Fruit fly (Drosophila melanogaster): ENCODE results near the gene CG4313.

Gene CG4313

DNA sequence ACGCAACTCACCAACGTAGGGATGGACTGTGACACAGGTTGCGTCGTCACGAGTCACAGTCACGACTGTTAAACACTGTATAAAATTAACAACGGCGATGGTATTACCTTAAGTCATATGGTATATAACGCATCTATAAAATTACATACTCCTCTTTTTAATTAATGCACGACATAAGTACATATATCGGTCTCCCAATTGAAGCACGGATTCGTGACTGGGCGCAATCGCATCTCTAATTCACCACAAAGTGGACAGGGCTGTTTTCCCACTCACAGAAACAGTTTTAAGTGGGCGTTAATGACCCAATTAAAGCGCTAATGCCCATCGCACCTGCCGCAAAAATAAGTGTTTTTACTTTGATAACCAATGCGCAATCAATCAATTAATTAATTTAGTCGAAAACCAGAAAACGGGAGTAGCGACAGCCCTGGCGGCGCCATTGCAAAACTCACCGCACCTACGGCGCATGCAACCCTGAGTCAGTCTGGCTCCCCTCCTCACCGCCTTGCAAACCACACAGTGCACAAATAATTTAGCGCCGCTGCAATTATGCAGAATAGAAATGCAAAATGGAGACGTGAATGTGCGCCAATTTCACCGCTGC lies at the start of gene CG4313:
TSS of gene CG4313 (plus strand) at position 557 of the 607 bp plus-strand sequence.
- TF ChIP-seq noc (tag; optimal IDR thresholded peaks at IDR 0.05): peak; percentile 65

DNA sequence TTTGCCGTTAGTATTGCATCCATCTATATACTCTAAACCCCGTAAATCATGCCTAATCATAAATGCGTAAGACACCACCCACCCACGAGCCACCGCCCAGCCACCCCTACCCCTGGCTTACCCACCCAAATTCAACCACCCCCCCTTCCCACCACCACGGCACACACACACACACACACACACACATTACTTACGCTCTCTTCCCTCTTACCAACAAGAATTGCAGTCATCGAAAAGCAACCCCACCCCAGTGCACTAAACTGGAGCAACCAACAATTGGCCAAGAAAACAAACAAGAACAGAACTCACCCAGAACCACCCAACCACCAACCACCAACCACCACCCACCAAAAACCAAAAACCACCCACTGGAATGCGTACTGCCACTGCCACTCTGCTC lies 47.5 kb upstream of the CG4313 start:
- no peak for TF ChIP-seq noc (tag; optimal IDR thresholded peaks at IDR 0.05)

DNA sequence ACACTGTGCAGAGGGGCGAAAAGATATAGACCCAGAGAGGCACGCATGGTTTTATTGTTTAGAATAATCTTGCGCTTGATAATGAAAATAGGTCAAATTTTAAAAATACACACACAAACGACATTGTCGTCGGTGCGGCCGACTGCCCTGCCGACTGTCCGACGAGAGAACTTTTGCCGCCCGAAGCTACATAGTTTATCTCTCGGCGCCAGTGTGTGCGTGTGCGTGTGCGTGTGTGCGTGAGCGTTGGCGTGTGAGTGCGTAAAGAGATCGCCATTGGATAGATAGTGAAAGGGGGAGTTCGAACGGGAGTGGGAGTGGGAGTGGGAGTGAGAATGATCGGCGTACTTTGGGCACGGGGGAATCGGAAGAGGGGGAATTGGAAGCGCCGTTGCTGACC lies 46.0 kb upstream of the CG4313 start:
- peak; percentile 24 for TF ChIP-seq noc (tag; optimal IDR thresholded peaks at IDR 0.05)

dm6 chrX:2001057-2001456 lies 40.6 kb upstream of the CG4313 start:
- no peak for TF ChIP-seq noc (tag; optimal IDR thresholded peaks at IDR 0.05)

DNA sequence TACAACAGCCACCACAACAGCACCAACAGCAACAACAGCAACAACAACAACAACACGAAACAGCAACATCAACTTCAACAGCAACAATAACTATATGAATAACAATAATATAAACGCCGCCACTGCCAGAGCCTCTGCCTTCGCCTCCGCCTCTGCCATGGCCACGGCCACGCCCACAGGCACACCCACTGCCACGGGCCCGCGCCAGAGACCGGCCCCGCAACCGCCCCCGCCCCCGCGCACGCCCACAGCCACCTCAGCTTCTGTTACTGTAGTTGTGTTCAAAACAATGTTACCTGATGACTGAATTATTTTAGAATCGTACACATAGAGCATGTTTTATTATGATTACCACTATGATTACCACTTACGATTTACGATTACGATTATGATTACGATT lies 37.6 kb upstream of the CG4313 start:
- TF ChIP-seq noc (tag; optimal IDR thresholded peaks at IDR 0.05): no peak

DNA sequence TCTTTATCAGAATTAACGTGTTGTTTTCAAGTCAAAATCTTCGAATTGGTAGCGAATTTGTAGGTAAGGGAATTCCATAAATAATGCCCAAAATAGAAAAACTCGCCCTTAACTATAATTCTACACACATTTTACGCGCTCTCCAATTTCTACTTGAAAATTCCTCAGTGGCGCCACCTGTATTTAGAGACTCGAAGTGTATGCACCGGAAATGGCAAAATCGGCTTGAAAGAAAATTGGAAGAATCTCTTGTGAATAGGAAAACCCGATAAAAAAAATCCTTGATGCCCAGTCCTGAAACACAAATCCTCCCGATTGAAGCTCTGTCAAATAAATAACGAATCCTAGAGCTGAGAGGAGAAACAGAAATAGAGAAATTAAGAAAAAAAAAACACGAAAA lies 35.8 kb upstream of the CG4313 start:
- no peak for TF ChIP-seq noc (tag; optimal IDR thresholded peaks at IDR 0.05)

DNA sequence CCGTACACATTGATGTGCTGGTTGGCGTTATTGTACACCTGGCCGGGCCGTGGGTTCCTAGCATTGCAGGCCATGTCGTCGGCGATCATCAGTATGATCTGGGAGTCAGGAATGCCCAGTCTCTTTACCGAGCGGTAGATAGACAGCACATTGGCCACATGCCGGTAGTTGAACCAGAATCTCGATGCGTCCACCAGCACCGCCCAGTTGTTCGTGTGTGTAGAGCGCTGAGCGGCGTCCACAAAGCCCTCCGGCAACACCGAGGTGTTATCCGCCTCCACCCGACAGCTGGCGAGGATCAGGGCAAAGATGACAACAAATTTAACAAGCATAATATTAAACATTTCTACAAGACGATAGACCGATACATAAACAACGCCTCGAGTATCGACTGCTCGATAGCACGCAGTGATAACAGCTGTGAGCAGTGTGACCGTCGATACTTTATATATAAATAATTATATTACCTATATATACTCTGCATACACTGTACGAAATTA lies 32.7 kb upstream of the CG4313 start, which contains the start of gene PIG-K:
TSS of gene PIG-K (minus strand) at position 412 of the 500 bp plus-strand sequence.
- no peak for TF ChIP-seq noc (tag; optimal IDR thresholded peaks at IDR 0.05)

DNA sequence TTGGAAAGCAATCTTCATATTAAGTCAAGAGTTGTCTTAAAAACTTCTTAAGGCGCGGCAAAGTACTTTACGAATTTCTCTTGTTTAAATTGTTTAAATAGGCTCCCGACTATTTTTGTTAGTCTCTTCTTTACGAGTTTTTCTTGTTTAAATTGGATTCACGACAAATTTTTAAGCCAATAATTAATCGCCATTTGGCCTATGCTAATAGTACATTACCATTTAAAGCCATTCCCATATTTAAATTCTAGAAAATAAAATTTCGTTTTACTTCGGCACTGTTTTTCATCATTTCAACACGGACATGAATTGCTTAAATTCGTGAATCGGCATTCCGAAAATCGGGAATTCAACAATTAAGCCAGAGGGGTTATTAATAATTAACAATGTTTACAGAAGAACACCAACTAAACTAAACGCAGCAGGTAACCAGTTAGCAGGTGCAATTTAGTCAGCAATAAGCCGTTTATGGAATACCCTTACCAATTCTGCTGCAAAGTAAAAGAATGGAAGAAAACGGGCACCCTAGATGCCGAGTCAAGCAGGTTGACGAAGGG lies 32.1 kb upstream of the CG4313 start:
- TF ChIP-seq noc (tag; optimal IDR thresholded peaks at IDR 0.05): peak; percentile 46

DNA sequence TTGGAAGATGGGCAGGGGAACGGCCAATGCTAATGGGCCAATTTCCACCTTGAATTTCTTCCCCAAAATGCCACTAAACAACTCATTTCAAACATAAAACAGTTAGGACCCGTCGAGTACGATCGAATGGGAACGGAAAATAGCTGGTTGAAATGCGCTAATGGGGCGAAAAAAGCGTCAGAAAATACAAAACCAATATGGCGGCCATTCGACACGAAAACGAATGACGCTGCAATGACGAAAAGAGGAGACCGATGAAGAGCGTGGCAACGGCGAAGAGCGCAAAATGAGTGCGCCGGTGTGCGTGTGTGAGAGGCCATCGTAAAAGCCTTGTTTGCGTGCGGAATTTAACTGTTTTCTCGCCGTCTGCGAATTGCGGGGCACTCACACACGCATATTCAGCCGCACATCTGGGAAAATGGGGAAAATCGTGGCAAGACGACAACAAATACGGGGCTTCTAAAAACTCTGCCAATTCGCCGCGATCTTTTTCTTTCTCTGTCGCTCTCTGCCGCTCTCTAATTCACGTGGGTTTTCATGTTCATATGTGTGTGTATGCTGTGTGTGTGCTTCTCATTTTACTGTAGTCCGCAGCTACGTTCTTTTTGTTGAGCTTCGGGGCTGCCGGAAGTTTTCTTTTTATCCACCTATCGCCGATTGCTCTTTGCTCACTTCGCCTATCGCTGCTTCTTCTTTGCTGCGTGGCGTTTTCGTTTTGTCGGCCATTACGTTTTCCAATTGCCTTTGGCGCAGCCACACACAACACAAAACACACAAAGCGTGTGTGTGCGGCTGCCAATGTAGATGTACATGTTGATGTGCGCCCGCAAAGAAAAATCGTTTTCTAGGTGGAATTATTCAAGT lies 31.4 kb upstream of the CG4313 start, which contains the start of gene east:
TSS of gene east (plus strand) at position 851 of the 864 bp plus-strand sequence.
- TF ChIP-seq noc (tag; optimal IDR thresholded peaks at IDR 0.05): no peak

DNA sequence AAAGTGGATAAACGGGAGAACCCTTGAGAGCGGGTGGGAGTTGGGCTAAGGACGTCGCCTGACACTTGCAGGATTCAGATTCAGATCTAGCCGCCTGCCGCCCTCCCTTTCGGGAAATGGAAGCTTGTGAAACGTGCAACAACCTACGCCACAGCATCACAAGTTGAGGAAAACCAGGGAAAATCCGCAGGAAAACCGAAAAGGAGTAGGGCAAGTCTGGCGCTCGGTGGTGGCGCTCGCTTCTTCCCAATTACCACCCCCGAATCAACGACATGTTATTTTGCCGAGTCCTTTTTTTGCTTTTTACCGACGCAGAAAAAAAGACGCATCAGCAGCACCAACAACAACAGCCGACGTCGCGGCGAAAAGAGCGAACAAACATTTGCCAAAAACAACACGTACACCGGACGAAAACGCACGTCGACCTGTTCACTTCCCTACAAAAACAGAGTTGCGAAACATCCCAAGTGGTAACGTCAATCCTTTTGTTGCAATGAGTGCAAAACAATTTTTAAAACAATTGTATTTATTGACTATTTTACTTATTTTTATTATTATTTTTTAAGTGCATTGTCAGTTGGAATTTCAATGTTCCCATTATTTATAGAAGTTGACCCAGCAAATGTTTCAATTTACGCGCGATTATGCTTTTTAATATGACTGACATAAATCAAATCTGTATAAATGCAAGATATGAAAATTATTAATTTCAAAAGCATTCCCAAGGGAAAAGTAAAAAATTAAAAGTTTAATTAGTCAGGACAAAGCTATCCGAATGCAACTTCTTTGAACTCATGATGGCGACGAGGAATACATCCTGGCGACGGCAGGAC lies 30.2 kb upstream of the CG4313 start:
- TF ChIP-seq noc (tag; optimal IDR thresholded peaks at IDR 0.05): no peak

DNA sequence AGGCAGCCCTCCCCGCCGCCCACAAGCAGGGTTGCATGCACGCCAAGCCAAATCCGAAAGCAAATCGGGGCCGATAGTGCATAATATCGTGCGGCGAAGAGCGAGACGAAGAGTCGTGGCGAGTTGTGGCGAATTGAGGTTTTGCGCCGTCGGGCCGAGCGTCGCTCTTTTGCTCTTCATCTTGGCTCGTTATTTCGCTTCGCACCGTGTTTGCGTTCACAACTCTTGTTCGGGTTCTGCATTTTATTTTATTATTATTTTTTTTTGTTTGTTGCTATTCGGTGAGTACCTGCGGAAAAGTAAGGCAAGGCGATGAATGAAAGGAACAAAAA lies 29.6 kb upstream of the CG4313 start:
- TF ChIP-seq noc (tag; optimal IDR thresholded peaks at IDR 0.05): no peak

dm6 chrX:2012837-2013236 lies 28.8 kb upstream of the CG4313 start:
- peak; percentile 80 for TF ChIP-seq noc (tag; optimal IDR thresholded peaks at IDR 0.05)

DNA sequence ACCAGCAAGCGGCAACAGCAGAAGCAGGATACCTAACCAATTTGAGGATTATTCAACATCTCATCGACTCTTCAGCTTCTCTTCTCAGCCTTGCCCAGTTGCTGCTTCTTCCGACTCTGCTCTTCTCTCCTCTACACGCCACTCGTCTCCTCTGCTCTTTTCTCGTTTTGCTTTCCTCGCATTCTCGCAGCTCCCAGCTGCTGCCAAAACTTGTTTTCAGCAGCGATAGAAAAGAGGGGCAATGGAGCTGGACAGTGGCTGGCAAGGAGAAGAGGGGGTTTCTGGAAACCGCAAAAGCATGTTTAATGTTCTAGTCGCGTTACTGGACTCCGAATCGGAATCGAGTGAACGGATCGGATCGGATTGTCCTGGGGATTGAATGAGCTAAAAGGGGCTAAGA lies 28.3 kb upstream of the CG4313 start:
- no peak for TF ChIP-seq noc (tag; optimal IDR thresholded peaks at IDR 0.05)

dm6 chrX:2024819-2025218 lies 16.8 kb upstream of the CG4313 start:
- TF ChIP-seq noc (tag; optimal IDR thresholded peaks at IDR 0.05): no peak

dm6 chrX:2031308-2031707 lies 10.4 kb upstream of the CG4313 start:
- TF ChIP-seq noc (tag; optimal IDR thresholded peaks at IDR 0.05): no peak

Data from whole organism, larva.